Worm (Caenorhabditis elegans) whole organism, L1 larva: ENCODE results near the gene ZC53.22.
A peak's percentile ranks its signal among the peaks of the same experiment; 100 is the strongest.

ENCODE experiments used
- C04F5.9 ChIP-seq: sonication (generic microtip); optimal IDR thresholded peaks from 2 replicates; lab custom pipeline; 2016; ENCODE audit warnings: missing genetic modification characterization, missing compliant biosample characterization
- C16A3.4 ChIP-seq: fragments of 150-350 bp; optimal IDR thresholded peaks from 2 replicates; lab custom pipeline; 2014; ENCODE audit warnings: missing biosample characterization, missing genetic modification characterization
- C34B4.2 ChIP-seq: sonication (generic microtip); optimal IDR thresholded peaks from 2 replicates; lab custom pipeline; 2017; ENCODE audit warnings: mild to moderate bottlenecking, missing genetic modification characterization, missing compliant biosample characterization
- F16B12.6 ChIP-seq: fragments of 150-350 bp; optimal IDR thresholded peaks from 2 replicates; lab custom pipeline; 2014; ENCODE audit warnings: missing biosample characterization, missing genetic modification characterization
- aha-1 ChIP-seq: fragments of 150-350 bp; optimal IDR thresholded peaks from 2 replicates; lab custom pipeline; 2014; ENCODE audit warnings: missing biosample characterization, missing genetic modification characterization
- alr-1 ChIP-seq: fragments of 200-800 bp; sonication (Bioruptor generic); optimal IDR thresholded peaks from 2 replicates; lab custom pipeline; 2018; ENCODE audit warnings: borderline replicate concordance, mild to moderate bottlenecking, missing genetic modification characterization, missing compliant biosample characterization
- aly-2 ChIP-seq: fragments of 150-350 bp; optimal IDR thresholded peaks from 2 replicates; lab custom pipeline; 2014; ENCODE audit warnings: missing biosample characterization, missing genetic modification characterization
- ama-1 ChIP-seq: fragments of 150-350 bp; optimal IDR thresholded peaks from 2 replicates; lab custom pipeline; 2014
- ceh-82 ChIP-seq, 3 experiments: fragments of 150-350 bp in 1 of 3; sonication (generic microtip) in 2 of 3; optimal IDR thresholded peaks; 2 replicates each; lab custom pipeline; 2014 to 2017; ENCODE audit warnings: missing biosample characterization in 3 of 3, missing genetic modification characterization in 3 of 3
- ceh-88 ChIP-seq: fragments of 200-800 bp; sonication (Bioruptor generic); IDR thresholded peaks from 2 replicates; pipeline ENCODE4 v1.3.6; 2022; ENCODE audit warnings: missing genetic modification characterization, missing compliant biosample characterization
- ceh-90 ChIP-seq: sonication (generic microtip); optimal IDR thresholded peaks from 2 replicates; lab custom pipeline; 2016; ENCODE audit warnings: missing genetic modification characterization, missing compliant biosample characterization
- dsc-1 ChIP-seq: sonication (generic microtip); optimal IDR thresholded peaks from 2 replicates; lab custom pipeline; 2016; ENCODE audit warnings: mild to moderate bottlenecking, missing genetic modification characterization, missing compliant biosample characterization
- efl-3 ChIP-seq: fragments of 200-800 bp; sonication (Bioruptor generic); optimal IDR thresholded peaks from 2 replicates; lab custom pipeline; 2018; ENCODE audit warnings: mild to moderate bottlenecking, missing genetic modification characterization, missing compliant biosample characterization
- elt-2 ChIP-seq: sonication (generic microtip); optimal IDR thresholded peaks from 2 replicates; lab custom pipeline; 2016; ENCODE audit warnings: missing genetic modification characterization, mild to moderate bottlenecking, inconsistent platforms, missing compliant biosample characterization, missing genetic modification reagents
- elt-3 ChIP-seq, 6 experiments: fragments of 150-350 bp in 1 of 6; sonication (generic microtip); optimal IDR thresholded peaks; 2 replicates each; lab custom pipeline; 2017 to 2018; ENCODE audit warnings: missing biosample characterization in 6 of 6, missing genetic modification characterization in 6 of 6, inconsistent platforms in 1 of 6
- ets-5 ChIP-seq: fragments of 200-800 bp; sonication (Bioruptor generic); IDR thresholded peaks from 2 replicates; pipeline ENCODE4 v1.3.6; 2022; ENCODE audit warnings: missing genetic modification characterization, missing compliant biosample characterization
- fkh-10 ChIP-seq: sonication (generic microtip); optimal IDR thresholded peaks from 2 replicates; lab custom pipeline; 2017; ENCODE audit warnings: missing biosample characterization, missing genetic modification reagents, missing genetic modification characterization
- fkh-8 ChIP-seq: sonication (generic microtip); optimal IDR thresholded peaks from 2 replicates; lab custom pipeline; 2016; ENCODE audit warnings: mild to moderate bottlenecking, missing genetic modification characterization, missing compliant biosample characterization
- fos-1 ChIP-seq: fragments of 150-350 bp; optimal IDR thresholded peaks from 2 replicates; lab custom pipeline; 2014; ENCODE audit warnings: missing biosample characterization, missing genetic modification characterization
- hlh-4 ChIP-seq: sonication (generic microtip); optimal IDR thresholded peaks from 2 replicates; lab custom pipeline; 2016; ENCODE audit warnings: mild to moderate bottlenecking, missing genetic modification characterization, missing compliant biosample characterization
- hpl-2 ChIP-seq: fragments of 150-350 bp; optimal IDR thresholded peaks from 2 replicates; lab custom pipeline; 2014; ENCODE audit warnings: missing biosample characterization, missing genetic modification reagents, missing genetic modification characterization
- irx-1 ChIP-seq: sonication (generic microtip); optimal IDR thresholded peaks from 2 replicates; lab custom pipeline; 2016; ENCODE audit warnings: missing genetic modification characterization, missing compliant biosample characterization
- isw-1 ChIP-seq: fragments of 200-800 bp; sonication (Bioruptor generic); IDR thresholded peaks from 2 replicates; pipeline ENCODE4 v1.3.6; 2022; ENCODE audit warnings: missing genetic modification characterization, missing compliant biosample characterization
- jun-1 ChIP-seq: fragments of 150-350 bp; optimal IDR thresholded peaks from 2 replicates; lab custom pipeline; 2014; ENCODE audit warnings: missing biosample characterization, missing genetic modification reagents, missing genetic modification characterization
- lin-14 ChIP-seq: fragments of 200-800 bp; sonication (Bioruptor generic); optimal IDR thresholded peaks from 2 replicates; lab custom pipeline; 2018; ENCODE audit warnings: mild to moderate bottlenecking, missing genetic modification characterization, moderate library complexity, missing compliant biosample characterization
- lin-15B ChIP-seq: fragments of 150-350 bp; sonication (generic microtip); optimal IDR thresholded peaks from 3 replicates; lab custom pipeline; 2014; ENCODE audit warnings: missing biosample characterization, missing genetic modification characterization
- lsy-2 ChIP-seq, 2 experiments: fragments of 150-350 bp; optimal IDR thresholded peaks; 2 replicates each; lab custom pipeline; 2014; ENCODE audit warnings: missing biosample characterization in 2 of 2, missing genetic modification characterization in 2 of 2
- mab-9 ChIP-seq: fragments of 200-800 bp; sonication (Bioruptor generic); IDR thresholded peaks from 2 replicates; pipeline ENCODE4 v1.3.6; 2022; ENCODE audit warnings: missing genetic modification reagents, missing genetic modification characterization, missing compliant biosample characterization
- mdl-1 ChIP-seq, 2 experiments: fragments of 150-350 bp; optimal IDR thresholded peaks; 2 replicates each; lab custom pipeline; 2014 to 2017; ENCODE audit warnings: missing biosample characterization in 2 of 2, missing genetic modification characterization in 2 of 2, inconsistent platforms in 1 of 2
- mef-2 ChIP-seq: fragments of 150-350 bp; optimal IDR thresholded peaks from 2 replicates; lab custom pipeline; 2014; ENCODE audit warnings: missing biosample characterization, missing genetic modification characterization
- nhr-19 ChIP-seq: fragments of 200-800 bp; sonication (Bioruptor generic); conservative IDR thresholded peaks from 2 replicates; pipeline ENCODE4 v1.3.6; 2022; ENCODE audit warnings: missing genetic modification characterization, missing compliant biosample characterization
- nhr-20 ChIP-seq: sonication (generic microtip); optimal IDR thresholded peaks from 2 replicates; lab custom pipeline; 2016; ENCODE audit warnings: mild to moderate bottlenecking, missing genetic modification characterization, missing compliant biosample characterization
- nhr-237 ChIP-seq: fragments of 150-350 bp; optimal IDR thresholded peaks from 2 replicates; lab custom pipeline; 2014; ENCODE audit warnings: missing biosample characterization, missing genetic modification characterization
- nhr-71 ChIP-seq: sonication (generic microtip); optimal IDR thresholded peaks from 2 replicates; lab custom pipeline; 2016; ENCODE audit warnings: mild to moderate bottlenecking, missing genetic modification characterization, moderate library complexity, missing compliant biosample characterization
- nhr-84 ChIP-seq: sonication (generic microtip); optimal IDR thresholded peaks from 2 replicates; lab custom pipeline; 2017; ENCODE audit warnings: missing biosample characterization, missing genetic modification characterization
- nhr-85 ChIP-seq: sonication (generic microtip); peaks from one replicate; lab custom pipeline; 2016; ENCODE audit warnings: missing genetic modification characterization, inconsistent platforms, missing compliant biosample characterization
- nhr-90 ChIP-seq: sonication (generic microtip); optimal IDR thresholded peaks from 2 replicates; lab custom pipeline; 2016; ENCODE audit warnings: mild to moderate bottlenecking, missing genetic modification characterization, missing compliant biosample characterization; ENCODE audit not compliant: poor library complexity
- pag-3 ChIP-seq: sonication (generic microtip); optimal IDR thresholded peaks from 2 replicates; lab custom pipeline; 2017; ENCODE audit warnings: missing genetic modification characterization, mild to moderate bottlenecking, missing compliant biosample characterization, antibody characterized with exemption, borderline replicate concordance; ENCODE audit not compliant: insufficient read depth
- pax-3 ChIP-seq: fragments of 200-800 bp; sonication (Bioruptor generic); optimal IDR thresholded peaks from 2 replicates; lab custom pipeline; 2018; ENCODE audit warnings: mild to moderate bottlenecking, missing genetic modification characterization, moderate library complexity, missing compliant biosample characterization
- skn-1 ChIP-seq: fragments of 150-350 bp; optimal IDR thresholded peaks from 2 replicates; lab custom pipeline; 2014; ENCODE audit warnings: missing biosample characterization, missing genetic modification characterization
- snpc-4 ChIP-seq: fragments of 150-350 bp; optimal IDR thresholded peaks from 2 replicates; lab custom pipeline; 2014; ENCODE audit warnings: missing biosample characterization, missing genetic modification characterization
- snu-23 ChIP-seq: sonication (generic microtip); optimal IDR thresholded peaks from 2 replicates; lab custom pipeline; 2016; ENCODE audit warnings: missing genetic modification characterization, missing compliant biosample characterization
- sox-4 ChIP-seq: sonication (generic microtip); optimal IDR thresholded peaks from 2 replicates; lab custom pipeline; 2016; ENCODE audit warnings: missing genetic modification characterization, missing compliant biosample characterization
- sup-37 ChIP-seq: fragments of 200-800 bp; sonication (Bioruptor generic); optimal IDR thresholded peaks from 2 replicates; lab custom pipeline; 2018; ENCODE audit warnings: mild to moderate bottlenecking, missing genetic modification characterization, missing compliant biosample characterization
- tbx-2 ChIP-seq: sonication (generic microtip); optimal IDR thresholded peaks from 2 replicates; lab custom pipeline; 2016; ENCODE audit warnings: missing genetic modification characterization, missing compliant biosample characterization
- tlp-1 ChIP-seq: fragments of 150-350 bp; optimal IDR thresholded peaks from 2 replicates; lab custom pipeline; 2014; ENCODE audit warnings: missing biosample characterization, missing genetic modification characterization
- unc-62 ChIP-seq: fragments of 150-350 bp; optimal IDR thresholded peaks from 2 replicates; lab custom pipeline; 2014; ENCODE audit warnings: missing biosample characterization, missing genetic modification reagents, missing genetic modification characterization
- xbp-1 ChIP-seq: sonication (generic microtip); optimal IDR thresholded peaks from 2 replicates; lab custom pipeline; 2016; ENCODE audit warnings: missing genetic modification characterization, missing compliant biosample characterization
- ztf-11 ChIP-seq, 2 experiments: sonication (generic microtip); optimal IDR thresholded peaks; 2 replicates each; lab custom pipeline; 2016 to 2017; ENCODE audit warnings: missing genetic modification characterization in 2 of 2, missing biosample characterization in 1 of 2, missing compliant biosample characterization in 1 of 2
- ztf-4 ChIP-seq: fragments of 150-350 bp; optimal IDR thresholded peaks from 2 replicates; lab custom pipeline; 2014; ENCODE audit warnings: missing biosample characterization, missing genetic modification characterization

The ZC53.22 gene

ce11 chrX:1962273-1962672, 40.1 kb upstream of the ZC53.22 start, which contains the start of gene F52D2.7:
Gene F52D2.7 (plus strand): TSS chrX:1962573.
- no peak for TF ChIP-seq ceh-82 (tag; optimal IDR thresholded peaks at IDR 0.05; lab: Kevin White, UChicago)
- TF ChIP-seq nhr-85: peak; percentile 40

DNA sequence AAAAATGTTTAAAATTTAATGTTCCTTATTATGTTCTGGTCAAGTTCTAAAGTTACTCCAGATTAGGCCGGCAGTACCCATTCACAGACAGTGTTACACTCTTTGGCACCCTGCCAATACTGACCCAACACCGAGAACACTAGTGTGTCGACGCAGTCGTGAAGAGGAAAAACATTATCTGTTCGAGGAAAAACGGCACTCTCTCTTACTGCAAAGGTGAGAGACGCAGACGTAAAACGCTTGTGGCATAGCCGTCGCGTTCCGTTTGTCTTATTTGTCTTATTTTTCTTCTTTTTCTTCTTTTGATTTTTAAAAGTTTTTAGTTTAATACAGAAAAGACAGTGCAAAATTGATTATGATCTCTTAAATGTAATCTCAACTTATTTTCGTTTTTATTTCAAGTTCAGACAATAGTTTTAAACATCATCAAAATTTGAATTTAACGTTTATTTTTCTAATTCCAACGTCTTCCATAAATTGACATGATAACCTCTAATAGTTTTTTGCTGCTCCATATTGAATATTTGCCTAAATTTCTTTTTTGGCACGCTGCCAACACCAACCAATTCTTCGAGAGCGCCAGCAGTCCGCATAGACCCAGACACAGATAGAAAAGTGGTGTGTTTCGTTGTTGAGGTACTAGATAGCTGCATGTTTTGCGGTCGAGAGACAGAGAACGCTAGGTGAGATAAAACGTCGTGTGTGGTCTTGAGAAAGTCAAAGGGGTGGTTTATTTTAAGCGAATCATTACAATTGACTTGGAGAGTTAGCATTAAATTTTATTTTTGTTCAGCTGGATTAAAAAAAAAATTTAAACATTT, 38.9 kb upstream of the ZC53.22 start:
- peak; percentile 45 for TF ChIP-seq nhr-71
- TF ChIP-seq alr-1 (tag; lab: Kevin White, UChicago): no peak
- TF ChIP-seq ceh-90 (tag; lab: Kevin White, UChicago): no peak
- TF ChIP-seq fos-1 (tag; lab: Kevin White, UChicago): no peak
- no peak for TF ChIP-seq mef-2 (tag; lab: Kevin White, UChicago)
- peak; percentile 42 for TF ChIP-seq nhr-90 (tag; lab: Kevin White, UChicago)
- TF ChIP-seq lsy-2 (tag; optimal IDR thresholded peaks at IDR 0.05; lab: Kevin White, UChicago): peak in 1 of 2 experiments; percentile 50
- TF ChIP-seq C16A3.4: peak; percentile 53
- peak; percentile 64 for TF ChIP-seq skn-1
- TF ChIP-seq C34B4.2 (tag; lab: Kevin White, UChicago): no peak
- no peak for TF ChIP-seq nhr-84 (tag; lab: Kevin White, UChicago)
- peak; percentile 33 for TF ChIP-seq fkh-8 (tag; lab: Kevin White, UChicago)
- no peak for TF ChIP-seq efl-3 (GFP tag; lab: Kevin White, UChicago)
- no peak for TF ChIP-seq hlh-4 (tag; lab: Kevin White, UChicago)
- TF ChIP-seq tlp-1 (tag; lab: Kevin White, UChicago): no peak
- TF ChIP-seq lin-15B (tag; lab: Kevin White, UChicago): no peak
- no peak for TF ChIP-seq ztf-4
- no peak for TF ChIP-seq mab-9 (GFP tag; lab: Robert Waterston, UW)
- no peak for TF ChIP-seq hpl-2
- TF ChIP-seq aha-1: no peak
- peak; percentile 39 for TF ChIP-seq nhr-20 (tag; lab: Kevin White, UChicago)
- TF ChIP-seq ceh-88 (GFP tag; lab: Robert Waterston, UW): no peak
- peak in 1 of 2 experiments; percentile 7 for TF ChIP-seq mdl-1 (tag; optimal IDR thresholded peaks at IDR 0.05; lab: Kevin White, UChicago)
- peak; percentile 21 for TF ChIP-seq elt-2
- TF ChIP-seq jun-1 (tag; lab: Kevin White, UChicago): no peak
- TF ChIP-seq tbx-2 (tag; lab: Kevin White, UChicago): peak; percentile 42
- no peak for TF ChIP-seq nhr-237 (tag; lab: Kevin White, UChicago)
- no peak for TF ChIP-seq unc-62 (GFP tag; lab: Kevin White, UChicago)
- no peak for TF ChIP-seq ets-5 (GFP tag; lab: Robert Waterston, UW)
- no peak for TF ChIP-seq pag-3
- no peak for TF ChIP-seq aly-2
- no peak for TF ChIP-seq nhr-19 (GFP tag; lab: Robert Waterston, UW)
- no peak for TF ChIP-seq ama-1 (lab: Kevin White, UChicago)
- no peak for TF ChIP-seq ztf-11 (tag; optimal IDR thresholded peaks at IDR 0.05; lab: Kevin White, UChicago)
- peak; percentile 20 for TF ChIP-seq F16B12.6 (tag; lab: Kevin White, UChicago)
- TF ChIP-seq fkh-10 (GFP tag; lab: Kevin White, UChicago): no peak
- peak; percentile 22 for TF ChIP-seq xbp-1 (tag; lab: Kevin White, UChicago)
- peak; percentile 7 for TF ChIP-seq snpc-4 (tag; lab: Kevin White, UChicago)
- TF ChIP-seq C04F5.9 (tag; lab: Kevin White, UChicago): no peak
- TF ChIP-seq isw-1 (GFP tag; lab: Robert Waterston, UW): no peak
- TF ChIP-seq dsc-1 (tag; lab: Kevin White, UChicago): peak; percentile 28
- no peak for TF ChIP-seq sup-37 (GFP tag; lab: Kevin White, UChicago)
- peak in 2 of 3 experiments; percentile 4 to 58 for TF ChIP-seq ceh-82 (tag; optimal IDR thresholded peaks at IDR 0.05; lab: Kevin White, UChicago)
- no peak for TF ChIP-seq elt-3 (tag; optimal IDR thresholded peaks at IDR 0.05; lab: Kevin White, UChicago)
- peak; percentile 45 for TF ChIP-seq irx-1
- TF ChIP-seq snu-23 (GFP tag; lab: Kevin White, UChicago): peak; percentile 52
- TF ChIP-seq pax-3: no peak
- no peak for TF ChIP-seq sox-4 (tag; lab: Kevin White, UChicago)
- TF ChIP-seq lin-14 (GFP tag; lab: Kevin White, UChicago): peak; percentile 86
